Worm (Caenorhabditis elegans): ENCODE data around the gene F57B9.1.

F57B9.1 gene

ce11 chrIII:6946382-6946781 is 15.5 kb upstream of the F57B9.1 start, which contains the start of gene let-711:
TSS of gene let-711 (plus strand) at chrIII:6946718.
- peak in 1 of 2 experiments; percentile 37 for TF ChIP-seq lsy-2 (tag; optimal IDR thresholded peaks at IDR 0.05)
- TF ChIP-seq unc-55 (GFP tag; optimal IDR thresholded peaks at IDR 0.05) = peak; percentile 20
- no peak for TF ChIP-seq crh-2 (tag; optimal IDR thresholded peaks at IDR 0.05)
- TF ChIP-seq C34F6.9 (tag; optimal IDR thresholded peaks at IDR 0.05) = peak; percentile 26

ce11 chrIII:6947896-6948295 is 14.0 kb upstream of the F57B9.1 start:
- TF ChIP-seq mbf-1 (tag; optimal IDR thresholded peaks at IDR 0.05) (no peak), elt-3 (tag; optimal IDR thresholded peaks at IDR 0.05) (no peak), aly-2 (tag; optimal IDR thresholded peaks at IDR 0.05) (no peak), egl-27 (tag; optimal IDR thresholded peaks at IDR 0.05) (no peak), elt-1 (tag; optimal IDR thresholded peaks at IDR 0.05) (no peak), gmeb-1 (tag; optimal IDR thresholded peaks at IDR 0.05) (no peak), sem-4 (tag; optimal IDR thresholded peaks at IDR 0.05) (peak; percentile 31), sma-3 (GFP tag; optimal IDR thresholded peaks at IDR 0.05) (no peak), fos-1 (tag; optimal IDR thresholded peaks at IDR 0.05) (peak; percentile 17), lin-39 (tag; optimal IDR thresholded peaks at IDR 0.05) (no peak), mdl-1 (tag; optimal IDR thresholded peaks at IDR 0.05) (no peak), ZK546.5 (tag; optimal IDR thresholded peaks at IDR 0.05) (no peak), ceh-82 (tag; optimal IDR thresholded peaks at IDR 0.05) (no peak), dmd-4 (tag; optimal IDR thresholded peaks at IDR 0.05) (no peak), C34F6.9 (tag; optimal IDR thresholded peaks at IDR 0.05) (peak; percentile 12), F13H6.1 (tag; optimal IDR thresholded peaks at IDR 0.05) (peak; percentile 7), unc-62 (GFP tag; optimal IDR thresholded peaks at IDR 0.05) (no peak), mab-5 (tag; optimal IDR thresholded peaks at IDR 0.05) (no peak), nhr-10 (tag; optimal IDR thresholded peaks at IDR 0.05) (no peak), skn-1 (tag; optimal IDR thresholded peaks at IDR 0.05) (no peak), nhr-6 (tag; optimal IDR thresholded peaks at IDR 0.05) (no peak), peb-1 (tag; optimal IDR thresholded peaks at IDR 0.05) (no peak), alr-1 (tag; optimal IDR thresholded peaks at IDR 0.05) (no peak), unc-55 (GFP tag; optimal IDR thresholded peaks at IDR 0.05) (no peak), nhr-21 (tag; optimal IDR thresholded peaks at IDR 0.05) (no peak), Y55F3AM.14 (GFP tag; optimal IDR thresholded peaks at IDR 0.05) (no peak), nhr-77 (tag; optimal IDR thresholded peaks at IDR 0.05) (no peak), crh-2 (tag; optimal IDR thresholded peaks at IDR 0.05) (no peak), R02D3.7 (tag; optimal IDR thresholded peaks at IDR 0.05) (no peak), nhr-11 (tag; optimal IDR thresholded peaks at IDR 0.05) (no peak), nhr-129 (tag; optimal IDR thresholded peaks at IDR 0.05) (no peak), ztf-1 (GFP tag; conservative IDR thresholded peaks at IDR 0.05) (no peak)

ce11 chrIII:6951435-6951834 is 10.5 kb upstream of the F57B9.1 start:
- peak; percentile 59 for TF ChIP-seq C34F6.9 (tag; optimal IDR thresholded peaks at IDR 0.05)
- peak in 1 of 2 experiments; percentile 41 for TF ChIP-seq lsy-2 (tag; optimal IDR thresholded peaks at IDR 0.05)
- peak; percentile 43 for TF ChIP-seq blmp-1 (tag; optimal IDR thresholded peaks at IDR 0.05; ENCODE audit: insufficient read depth)
- no peak for TF ChIP-seq ztf-4 (tag; optimal IDR thresholded peaks at IDR 0.05)
- TF ChIP-seq unc-55 (GFP tag; optimal IDR thresholded peaks at IDR 0.05) = peak; percentile 32

ce11 chrIII:6953373-6953772 is 8.5 kb upstream of the F57B9.1 start:
- no peak for TF ChIP-seq skn-1 (tag; optimal IDR thresholded peaks at IDR 0.05)
- no peak for TF ChIP-seq F13H6.1 (tag; optimal IDR thresholded peaks at IDR 0.05)
- no peak for TF ChIP-seq elt-3 (tag; optimal IDR thresholded peaks at IDR 0.05)
- TF ChIP-seq ztf-1 (GFP tag; conservative IDR thresholded peaks at IDR 0.05) = no peak
- TF ChIP-seq mab-5 (tag; optimal IDR thresholded peaks at IDR 0.05) = no peak
- no peak for TF ChIP-seq nhr-129 (tag; optimal IDR thresholded peaks at IDR 0.05)
- TF ChIP-seq sem-4 (tag; optimal IDR thresholded peaks at IDR 0.05) = no peak

DNA sequence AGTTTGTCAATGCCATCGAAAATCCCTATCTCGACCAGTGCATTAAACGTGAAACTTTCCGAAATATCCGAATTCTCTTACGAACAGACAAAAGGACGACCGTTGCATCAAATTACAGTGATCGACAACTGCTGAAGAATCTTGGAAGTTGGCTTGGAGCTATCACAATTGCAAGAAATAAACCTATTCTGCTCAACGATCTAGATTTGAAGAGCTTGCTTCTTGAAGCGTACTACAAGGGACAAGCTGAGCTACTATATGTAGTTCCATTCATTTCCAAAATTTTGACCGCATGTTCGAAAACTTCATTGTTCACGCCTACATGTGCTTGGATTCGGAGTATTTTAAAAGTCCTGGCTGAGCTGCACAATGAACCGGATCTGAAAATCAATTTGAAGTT is 7.9 kb upstream of the F57B9.1 start:
- TF ChIP-seq skn-1 (tag; optimal IDR thresholded peaks at IDR 0.05) (no peak), F13H6.1 (tag; optimal IDR thresholded peaks at IDR 0.05) (no peak), gmeb-1 (tag; optimal IDR thresholded peaks at IDR 0.05) (no peak), ztf-4 (tag; optimal IDR thresholded peaks at IDR 0.05) (no peak), lsy-2 (tag; optimal IDR thresholded peaks at IDR 0.05) (no peak), egl-27 (tag; optimal IDR thresholded peaks at IDR 0.05) (no peak), mbf-1 (tag; optimal IDR thresholded peaks at IDR 0.05) (no peak), nhr-21 (tag; optimal IDR thresholded peaks at IDR 0.05) (no peak), nhr-6 (tag; optimal IDR thresholded peaks at IDR 0.05) (no peak), unc-39 (tag; optimal IDR thresholded peaks at IDR 0.05) (no peak), peb-1 (tag; optimal IDR thresholded peaks at IDR 0.05) (no peak), elt-1 (tag; optimal IDR thresholded peaks at IDR 0.05) (no peak), ZK546.5 (tag; optimal IDR thresholded peaks at IDR 0.05) (no peak), nhr-237 (tag; optimal IDR thresholded peaks at IDR 0.05) (no peak), sem-4 (tag; optimal IDR thresholded peaks at IDR 0.05) (no peak), crh-2 (tag; optimal IDR thresholded peaks at IDR 0.05) (no peak), C34F6.9 (tag; optimal IDR thresholded peaks at IDR 0.05) (no peak)
